Fruit fly (Drosophila melanogaster) whole organism, larva: Measurements from ENCODE around the gene CG33679.

Experiments used
- noc ChIP-seq: fragments of 200-800 bp; sonication (Bioruptor generic); optimal IDR thresholded peaks from 3 replicates; lab custom pipeline; 2019; ENCODE audit warnings: missing biosample characterization, mild to moderate bottlenecking, missing genetic modification characterization, moderate library complexity

The CG33679 gene

dm6 chr2L:15057225-15058117 is 632 bp upstream of the CG33679 start, which contains the start of gene ck:
TSS of gene ck (minus strand) at chr2L:15057862.
- no peak for TF ChIP-seq noc (tag; lab: Kevin White, UChicago)

- no peak for TF ChIP-seq noc (tag; lab: Kevin White, UChicago)
These were observed 897 bp downstream of the CG33679 start for dm6 chr2L:15059000-15059399.

- TF ChIP-seq noc (tag; lab: Kevin White, UChicago) = no peak
These were observed 2.5 kb downstream of the CG33679 start, which contains the start of gene TfIIS for dm6 chr2L:15060580-15061005. TSS of gene TfIIS (minus strand) at chr2L:15060757.

dm6 chr2L:15061368-15061767 is 3.3 kb downstream of the CG33679 start, which contains the start of the genes solo and vas:
TSS of gene solo (plus strand) at chr2L:15061656.
TSS of gene vas (plus strand) at chr2L:15061656.
- TF ChIP-seq noc (tag; lab: Kevin White, UChicago) = no peak

dm6 chr2L:15062095-15062494 is 4.0 kb downstream of the CG33679 start:
- no peak for TF ChIP-seq noc (tag; lab: Kevin White, UChicago)

- no peak for TF ChIP-seq noc (tag; lab: Kevin White, UChicago)
These were observed 7.6 kb downstream of the CG33679 start for dm6 chr2L:15065663-15066062.

- no peak for TF ChIP-seq noc (tag; lab: Kevin White, UChicago)
These were observed 8.0 kb downstream of the CG33679 start for dm6 chr2L:15066141-15066540.

dm6 chr2L:15067832-15068231 is 9.7 kb downstream of the CG33679 start:
- TF ChIP-seq noc (tag; lab: Kevin White, UChicago) = peak; percentile 47

dm6 chr2L:15070216-15070615 is 12.1 kb downstream of the CG33679 start, which contains the start of gene vig:
TSS of gene vig (minus strand) at chr2L:15070316.
- no peak for TF ChIP-seq noc (tag; lab: Kevin White, UChicago)

dm6 chr2L:15074465-15074864 is 16.4 kb downstream of the CG33679 start, which contains the start of gene wwk:
TSS of gene wwk (plus strand) at chr2L:15074776.
- no peak for TF ChIP-seq noc (tag; lab: Kevin White, UChicago)

dm6 chr2L:15106100-15106499 is 48.0 kb downstream of the CG33679 start:
- no peak for TF ChIP-seq noc (tag; lab: Kevin White, UChicago)

- no peak for TF ChIP-seq noc (tag; lab: Kevin White, UChicago)
These were observed 49.1 kb downstream of the CG33679 start for dm6 chr2L:15107238-15107637.
